Worm (Caenorhabditis elegans): ENCODE data around the gene W03F8.6.

- no peak for TF ChIP-seq him-1 (tag; optimal IDR thresholded peaks at IDR 0.05)
- no peak for TF ChIP-seq W03F9.2 (tag; optimal IDR thresholded peaks at IDR 0.05)
Measured at ce11 chrIV:5136523-5136922, 49.9 kb downstream of the W03F8.6 start.

Data from whole organism, L4/young adult.